Fruit fly (Drosophila melanogaster) whole organism, prepupa: ENCODE data around the gene Cbs.
A peak's percentile ranks its signal among the peaks of the same experiment; 100 is the strongest.

Experiments used
- Blimp-1 ChIP-seq: fragments of 200-800 bp; sonication (Bioruptor generic); optimal IDR thresholded peaks from 3 replicates; lab custom pipeline; 2017; ENCODE audit warnings: missing biosample characterization, missing genetic modification characterization, mild to moderate bottlenecking, moderate library complexity, missing genetic modification reagents
- CG10669 ChIP-seq: fragments of 200-800 bp; sonication (Bioruptor generic); optimal IDR thresholded peaks from 3 replicates; lab custom pipeline; 2018; ENCODE audit warnings: missing biosample characterization, mild to moderate bottlenecking, missing genetic modification characterization, moderate library complexity
- CG11294 ChIP-seq: fragments of 200-800 bp; sonication (Bioruptor generic); IDR thresholded peaks from 2 replicates; pipeline ENCODE4 v1.3.6; 2022; ENCODE audit warnings: missing biosample characterization, missing genetic modification characterization
- CG11762 ChIP-seq: fragments of 200-800 bp; sonication (Bioruptor generic); optimal IDR thresholded peaks from 3 replicates; lab custom pipeline; 2016; ENCODE audit warnings: missing biosample characterization, missing genetic modification characterization; ENCODE audit not compliant: insufficient read depth
- CG11902 ChIP-seq: fragments of 200-800 bp; sonication (Bioruptor generic); optimal IDR thresholded peaks from 3 replicates; lab custom pipeline; 2016; ENCODE audit warnings: missing biosample characterization, missing genetic modification characterization
- CG15336 ChIP-seq: fragments of 200-800 bp; sonication (Bioruptor generic); IDR thresholded peaks from 2 replicates; pipeline ENCODE4 v1.3.6; 2022; ENCODE audit warnings: missing biosample characterization, missing genetic modification characterization
- CG31627 ChIP-seq: fragments of 200-800 bp; sonication (Bioruptor generic); optimal IDR thresholded peaks from 3 replicates; lab custom pipeline; 2016; ENCODE audit warnings: missing biosample characterization, missing genetic modification characterization
- CG32006 ChIP-seq: fragments of 200-800 bp; sonication (Bioruptor generic); optimal IDR thresholded peaks from 3 replicates; lab custom pipeline; 2017; ENCODE audit warnings: missing biosample characterization, mild to moderate bottlenecking, missing genetic modification characterization
- CG34406 ChIP-seq: fragments of 200-800 bp; sonication (Bioruptor generic); optimal IDR thresholded peaks from 3 replicates; lab custom pipeline; 2016; ENCODE audit warnings: missing biosample characterization, missing genetic modification characterization
- CG3919 ChIP-seq: fragments of 200-800 bp; sonication (Bioruptor generic); optimal IDR thresholded peaks from 3 replicates; lab custom pipeline; 2016; ENCODE audit warnings: missing biosample characterization, missing genetic modification characterization
- CG6163 ChIP-seq: fragments of 200-800 bp; sonication (Bioruptor generic); IDR thresholded peaks from 3 replicates; pipeline ENCODE4 v1.3.6; 2022; ENCODE audit warnings: missing biosample characterization, missing genetic modification characterization
- CG6276 ChIP-seq: fragments of 200-800 bp; sonication (Bioruptor generic); optimal IDR thresholded peaks from 2 replicates; lab custom pipeline; 2017; ENCODE audit warnings: missing biosample characterization, mild to moderate bottlenecking, missing genetic modification characterization
- CG6792 ChIP-seq: fragments of 200-800 bp; sonication (Bioruptor generic); optimal IDR thresholded peaks from 3 replicates; lab custom pipeline; 2016; ENCODE audit warnings: missing biosample characterization, missing genetic modification characterization
- CG6854 ChIP-seq: fragments of 200-800 bp; sonication (Bioruptor generic); optimal IDR thresholded peaks from 2 replicates; lab custom pipeline; 2017; ENCODE audit warnings: missing biosample characterization, mild to moderate bottlenecking, missing genetic modification characterization
- CG7368 ChIP-seq: fragments of 200-800 bp; sonication (Bioruptor generic); optimal IDR thresholded peaks from 3 replicates; lab custom pipeline; 2016; ENCODE audit warnings: missing biosample characterization, missing genetic modification characterization
- CG8119 ChIP-seq: fragments of 200-800 bp; sonication (Bioruptor generic); IDR thresholded peaks from 3 replicates; pipeline ENCODE4 v1.3.6; 2022; ENCODE audit warnings: missing biosample characterization, missing genetic modification characterization
- CG9139 ChIP-seq: fragments of 200-800 bp; sonication (Bioruptor generic); optimal IDR thresholded peaks from 3 replicates; lab custom pipeline; 2017; ENCODE audit warnings: missing biosample characterization, mild to moderate bottlenecking, missing genetic modification characterization
- Eip75B ChIP-seq: fragments of 200-800 bp; sonication (Bioruptor generic); optimal IDR thresholded peaks from 3 replicates; lab custom pipeline; 2016; ENCODE audit warnings: missing biosample characterization, missing genetic modification characterization
- Eip78C ChIP-seq: fragments of 200-800 bp; sonication (Bioruptor generic); peaks from one replicate; lab custom pipeline; 2016; ENCODE audit warnings: missing biosample characterization, missing genetic modification characterization
- Eip93F ChIP-seq: fragments of 200-800 bp; sonication (Bioruptor generic); optimal IDR thresholded peaks from 2 replicates; lab custom pipeline; 2016; ENCODE audit warnings: missing biosample characterization, mild to moderate bottlenecking, missing genetic modification characterization
- Ets21C ChIP-seq: fragments of 200-800 bp; sonication (Bioruptor generic); optimal IDR thresholded peaks from 3 replicates; lab custom pipeline; 2016; ENCODE audit warnings: missing biosample characterization, missing genetic modification characterization
- Ets96B ChIP-seq: fragments of 200-800 bp; optimal IDR thresholded peaks from 2 replicates; lab custom pipeline; 2019; ENCODE audit warnings: missing biosample characterization, mild to moderate bottlenecking, missing genetic modification characterization, moderate library complexity
- Gug ChIP-seq: fragments of 200-800 bp; sonication (Bioruptor generic); IDR thresholded peaks from 2 replicates; pipeline ENCODE4 v1.3.6; 2022; ENCODE audit warnings: missing biosample characterization, missing genetic modification characterization
- Hr38 ChIP-seq: sonication (Bioruptor generic); optimal IDR thresholded peaks from 2 replicates; lab custom pipeline; 2016; ENCODE audit warnings: missing biosample characterization, missing genetic modification characterization
- Hr39 ChIP-seq: fragments of 200-800 bp; sonication (Bioruptor generic); optimal IDR thresholded peaks from 2 replicates; lab custom pipeline; 2016; ENCODE audit warnings: missing biosample characterization, missing genetic modification characterization
- Lpt ChIP-seq: fragments of 200-800 bp; sonication (Bioruptor generic); optimal IDR thresholded peaks from 3 replicates; lab custom pipeline; 2016; ENCODE audit warnings: missing biosample characterization, missing genetic modification characterization
- OdsH ChIP-seq: fragments of 200-800 bp; sonication (Bioruptor generic); optimal IDR thresholded peaks from 3 replicates; lab custom pipeline; 2016; ENCODE audit warnings: missing biosample characterization, missing genetic modification characterization
- Smox ChIP-seq: fragments of 200-800 bp; sonication (Bioruptor generic); optimal IDR thresholded peaks from 3 replicates; lab custom pipeline; 2016; ENCODE audit warnings: missing biosample characterization, missing genetic modification characterization
- achi ChIP-seq: fragments of 200-800 bp; sonication (Bioruptor generic); optimal IDR thresholded peaks from 3 replicates; lab custom pipeline; 2016; ENCODE audit warnings: missing biosample characterization, missing genetic modification characterization
- cyc ChIP-seq: fragments of 200-800 bp; sonication (Bioruptor generic); optimal IDR thresholded peaks from 3 replicates; lab custom pipeline; 2016; ENCODE audit warnings: missing biosample characterization, missing genetic modification characterization
- dac ChIP-seq: fragments of 200-800 bp; sonication (Bioruptor generic); optimal IDR thresholded peaks from 2 replicates; lab custom pipeline; 2017; ENCODE audit warnings: missing biosample characterization, mild to moderate bottlenecking, missing genetic modification characterization
- dsx ChIP-seq: fragments of 200-800 bp; optimal IDR thresholded peaks from 3 replicates; lab custom pipeline; 2019; ENCODE audit warnings: missing biosample characterization, mild to moderate bottlenecking, missing genetic modification characterization, moderate library complexity; ENCODE audit not compliant: poor library complexity, severe bottlenecking
- eg ChIP-seq: fragments of 200-800 bp; sonication (Bioruptor generic); IDR thresholded peaks from 3 replicates; pipeline ENCODE4 v1.3.6; 2022; ENCODE audit warnings: missing biosample characterization, missing genetic modification characterization
- esn ChIP-seq: fragments of 200-800 bp; sonication (Bioruptor generic); optimal IDR thresholded peaks from 2 replicates; lab custom pipeline; 2016; ENCODE audit warnings: missing biosample characterization, mild to moderate bottlenecking, missing genetic modification characterization, moderate library complexity
- fd59A ChIP-seq: fragments of 200-800 bp; sonication (Bioruptor generic); optimal IDR thresholded peaks from 2 replicates; lab custom pipeline; 2017; ENCODE audit warnings: missing biosample characterization, mild to moderate bottlenecking, missing genetic modification characterization, missing genetic modification reagents
- fd85E ChIP-seq: fragments of 200-800 bp; sonication (Bioruptor generic); optimal IDR thresholded peaks from 3 replicates; lab custom pipeline; 2016; ENCODE audit warnings: missing biosample characterization, missing genetic modification characterization
- fkh ChIP-seq: fragments of 200-800 bp; sonication (Bioruptor generic); optimal IDR thresholded peaks from 3 replicates; lab custom pipeline; 2017; ENCODE audit warnings: missing biosample characterization, mild to moderate bottlenecking, missing genetic modification characterization, moderate library complexity
- lz ChIP-seq: fragments of 200-800 bp; sonication (Bioruptor generic); optimal IDR thresholded peaks from 3 replicates; lab custom pipeline; 2016; ENCODE audit warnings: missing biosample characterization, missing genetic modification characterization
- net ChIP-seq: fragments of 200-800 bp; sonication (Bioruptor generic); optimal IDR thresholded peaks from 3 replicates; lab custom pipeline; 2016; ENCODE audit warnings: missing biosample characterization, missing genetic modification characterization
- pdm3 ChIP-seq: fragments of 200-800 bp; sonication (Bioruptor generic); optimal IDR thresholded peaks from 3 replicates; lab custom pipeline; 2016; ENCODE audit warnings: missing biosample characterization, missing genetic modification characterization
- spab ChIP-seq: fragments of 200-800 bp; sonication (Bioruptor generic); optimal IDR thresholded peaks from 2 replicates; lab custom pipeline; 2017; ENCODE audit warnings: missing biosample characterization, mild to moderate bottlenecking, missing genetic modification characterization, missing genetic modification reagents
- ss ChIP-seq, 2 experiments: fragments of 200-800 bp; sonication (Bioruptor generic); optimal IDR thresholded peaks; 2 replicates in 1 of 2; 3 replicates in 1 of 2; lab custom pipeline; 2017 to 2018; ENCODE audit warnings: mild to moderate bottlenecking in 2 of 2, missing biosample characterization in 2 of 2, missing genetic modification characterization in 2 of 2, moderate library complexity in 1 of 2
- svp ChIP-seq: fragments of 200-800 bp; sonication (Bioruptor generic); peaks from one replicate; lab custom pipeline; 2016; ENCODE audit warnings: missing biosample characterization, missing genetic modification characterization
- vri ChIP-seq: fragments of 200-800 bp; sonication (Bioruptor generic); optimal IDR thresholded peaks from 3 replicates; lab custom pipeline; 2016; ENCODE audit warnings: missing biosample characterization, mild to moderate bottlenecking, missing genetic modification characterization

The Cbs gene

dm6 chrX:21031819-21032261 lies 13.1 kb upstream of the Cbs start, which contains the start of gene CG1529:
Gene CG1529, minus strand, starts transcription at chrX:21031950.
- TF ChIP-seq lz (GFP tag; lab: Kevin White, UChicago) (no peak), Eip78C (GFP tag; lab: Kevin White, UChicago) (peak; percentile 62)

dm6 chrX:21034638-21035037 lies 10.3 kb upstream of the Cbs start:
- no peak for TF ChIP-seq Blimp-1
- no peak for TF ChIP-seq CG7368

dm6 chrX:21035208-21035937 lies 9.6 kb upstream of the Cbs start, which contains the start of gene Ntf-2:
Gene Ntf-2, plus strand, starts transcription at chrX:21035469.
- peak; percentile 35 for TF ChIP-seq Eip78C (GFP tag; lab: Kevin White, UChicago)
- TF ChIP-seq achi (GFP tag; lab: Kevin White, UChicago): no peak
- peak; percentile 19 for TF ChIP-seq CG3919 (GFP tag; lab: Kevin White, UChicago)
- TF ChIP-seq CG6854 (GFP tag; lab: Kevin White, UChicago): peak; percentile 20
- no peak for TF ChIP-seq CG10669
- TF ChIP-seq Eip93F (GFP tag; lab: Kevin White, UChicago): no peak
- TF ChIP-seq CG6276: no peak
- TF ChIP-seq esn (GFP tag; lab: Kevin White, UChicago): no peak
- no peak for TF ChIP-seq lz (GFP tag; lab: Kevin White, UChicago)
- TF ChIP-seq Lpt: no peak
- no peak for TF ChIP-seq dac (GFP tag; lab: Kevin White, UChicago)
- TF ChIP-seq CG34406 (GFP tag; lab: Kevin White, UChicago): no peak
- TF ChIP-seq Hr39 (GFP tag; lab: Kevin White, UChicago): peak; percentile 21
- TF ChIP-seq pdm3 (GFP tag; lab: Kevin White, UChicago): no peak
- no peak for TF ChIP-seq fd59A (GFP tag; lab: Kevin White, UChicago)
- no peak for TF ChIP-seq Ets96B (tag; lab: Kevin White, UChicago)
- no peak for TF ChIP-seq CG9139 (GFP tag; lab: Kevin White, UChicago)
- no peak for TF ChIP-seq Blimp-1
- no peak for TF ChIP-seq cyc
- no peak for TF ChIP-seq CG11762 (GFP tag; lab: Kevin White, UChicago)
- TF ChIP-seq CG15336 (GFP tag; lab: Robert Waterston, UW): no peak; the same call in 1 of the 2 replicates
- no peak for TF ChIP-seq eg (GFP tag; lab: Robert Waterston, UW)
- no peak for TF ChIP-seq fd85E (GFP tag; lab: Kevin White, UChicago)
- TF ChIP-seq Smox (GFP tag; lab: Kevin White, UChicago): no peak
- no peak for TF ChIP-seq OdsH (GFP tag; lab: Kevin White, UChicago)
- no peak for TF ChIP-seq CG32006 (GFP tag; lab: Kevin White, UChicago)
- no peak for TF ChIP-seq CG8119 (GFP tag; lab: Robert Waterston, UW)
- TF ChIP-seq svp (GFP tag; lab: Kevin White, UChicago): no peak
- no peak for TF ChIP-seq fkh (GFP tag; lab: Kevin White, UChicago)
- TF ChIP-seq dsx: no peak
- TF ChIP-seq CG11294 (GFP tag; lab: Robert Waterston, UW): no peak
- TF ChIP-seq Hr38 (GFP tag; lab: Kevin White, UChicago): no peak
- TF ChIP-seq CG7368: no peak
- TF ChIP-seq Gug (GFP tag; lab: Robert Waterston, UW): no peak
- no peak for TF ChIP-seq CG6163 (GFP tag; lab: Robert Waterston, UW)
- peak; percentile 26 to 28 for TF ChIP-seq ss (GFP tag; optimal IDR thresholded peaks at IDR 0.05; lab: Kevin White, UChicago)
- no peak for TF ChIP-seq net (GFP tag; lab: Kevin White, UChicago)
- TF ChIP-seq Eip75B: no peak
- TF ChIP-seq CG11902 (GFP tag; lab: Kevin White, UChicago): no peak
- TF ChIP-seq spab: no peak
- no peak for TF ChIP-seq CG6792 (GFP tag; lab: Kevin White, UChicago)
- no peak for TF ChIP-seq Ets21C (GFP tag; lab: Kevin White, UChicago)
- TF ChIP-seq vri (GFP tag; lab: Kevin White, UChicago): no peak
- TF ChIP-seq CG31627: peak; percentile 11
